Worm (Caenorhabditis elegans) whole organism, L4 larva: ENCODE results near the gene T27E4.1.
"Not testable (repeated sequence)": the region's sequence is repeated elsewhere in the genome, so short reads cannot be mapped to it uniquely, and the experiment has no call there.

Experiments
- F26F4.8 ChIP-seq: fragments of 200-800 bp; sonication (Bioruptor generic); conservative IDR thresholded peaks from 2 replicates; pipeline ENCODE4 v1.3.6; 2022; ENCODE audit warnings: missing genetic modification characterization, missing compliant biosample characterization
- F44E2.7 ChIP-seq: fragments of 200-800 bp; sonication (Bioruptor generic); IDR thresholded peaks from 2 replicates; pipeline ENCODE4 v2.1.2; 2022; ENCODE audit warnings: missing genetic modification characterization, missing compliant biosample characterization
- T26A8.4 ChIP-seq: fragments of 200-800 bp; sonication (Bioruptor generic); IDR thresholded peaks from 2 replicates; pipeline ENCODE4 v1.3.6; 2022; ENCODE audit warnings: missing genetic modification characterization, missing compliant biosample characterization
- Y48G9A.11 ChIP-seq: fragments of 200-800 bp; sonication (Bioruptor generic); IDR thresholded peaks from 2 replicates; pipeline ENCODE4 v1.3.6; 2022; ENCODE audit warnings: missing genetic modification reagents, missing genetic modification characterization, missing compliant biosample characterization
- aha-1 ChIP-seq: fragments of 150-350 bp; peaks from one replicate; lab custom pipeline; 2014; ENCODE audit warnings: missing biosample characterization, missing genetic modification characterization
- ceh-44 ChIP-seq: fragments of 200-800 bp; sonication (Bioruptor generic); IDR thresholded peaks from 2 replicates; pipeline ENCODE4 v1.3.6; 2022; ENCODE audit warnings: missing genetic modification reagents, missing genetic modification characterization, missing compliant biosample characterization
- ctbp-1 ChIP-seq: fragments of 200-800 bp; sonication (Bioruptor generic); IDR thresholded peaks from 2 replicates; pipeline ENCODE4 v1.3.6; 2022; ENCODE audit warnings: missing genetic modification reagents, missing genetic modification characterization, missing compliant biosample characterization
- daf-12 ChIP-seq: fragments of 150-350 bp; optimal IDR thresholded peaks from 2 replicates; lab custom pipeline; 2014; ENCODE audit warnings: missing biosample characterization, missing genetic modification reagents, missing genetic modification characterization
- daf-16 ChIP-seq, 3 experiments: sonication (generic microtip); optimal IDR thresholded peaks; 2 replicates each; lab custom pipeline; 2016 to 2017; ENCODE audit warnings: missing genetic modification characterization in 3 of 3, missing genetic modification reagents in 3 of 3, mild to moderate bottlenecking in 2 of 3, missing compliant biosample characterization in 2 of 3, missing biosample characterization in 1 of 3, moderate library complexity in 1 of 3
- daf-19 ChIP-seq: fragments of 200-800 bp; sonication (Bioruptor generic); conservative IDR thresholded peaks from 2 replicates; pipeline ENCODE4 v1.3.6; 2022; ENCODE audit warnings: missing genetic modification characterization, missing compliant biosample characterization
- dmd-6 ChIP-seq: fragments of 200-800 bp; sonication (Bioruptor generic); IDR thresholded peaks from 2 replicates; pipeline ENCODE4 v1.3.6; 2022; ENCODE audit warnings: missing genetic modification reagents, missing genetic modification characterization, missing compliant biosample characterization
- dve-1 ChIP-seq: sonication (generic microtip); optimal IDR thresholded peaks from 2 replicates; lab custom pipeline; 2017; ENCODE audit warnings: antibody characterized with exemption, mild to moderate bottlenecking, missing genetic modification characterization, missing compliant biosample characterization; ENCODE audit not compliant: insufficient read depth
- egl-43 ChIP-seq: fragments of 200-800 bp; sonication (Bioruptor generic); IDR thresholded peaks from 2 replicates; pipeline ENCODE4 v1.3.6; 2022; ENCODE audit warnings: missing genetic modification reagents, missing genetic modification characterization, missing compliant biosample characterization
- gei-8 ChIP-seq: fragments of 200-800 bp; sonication (Bioruptor generic); optimal IDR thresholded peaks from 2 replicates; lab custom pipeline; 2018; ENCODE audit warnings: mild to moderate bottlenecking, missing genetic modification characterization, missing compliant biosample characterization
- hif-1 ChIP-seq, 2 experiments: sonication (generic microtip); optimal IDR thresholded peaks; 2 replicates each; lab custom pipeline; 2016 to 2017; ENCODE audit warnings: missing compliant biosample characterization in 2 of 2, missing genetic modification characterization in 2 of 2, missing genetic modification reagents in 2 of 2, missing genotype in 2 of 2, mild to moderate bottlenecking in 1 of 2
- hlh-11 ChIP-seq: fragments of 200-800 bp; sonication (Bioruptor generic); optimal IDR thresholded peaks from 2 replicates; lab custom pipeline; 2018; ENCODE audit warnings: mild to moderate bottlenecking, missing genetic modification characterization, missing compliant biosample characterization
- hmg-1.1 ChIP-seq: fragments of 200-800 bp; sonication (Bioruptor generic); IDR thresholded peaks from 2 replicates; pipeline ENCODE4 v1.3.6; 2022; ENCODE audit warnings: missing genetic modification reagents, missing genetic modification characterization, missing compliant biosample characterization
- lim-7 ChIP-seq: fragments of 200-800 bp; sonication (Bioruptor generic); IDR thresholded peaks from 2 replicates; pipeline ENCODE4 v1.3.6; 2022; ENCODE audit warnings: missing genetic modification characterization, missing compliant biosample characterization
- lin-1 ChIP-seq: fragments of 200-800 bp; sonication (Bioruptor generic); IDR thresholded peaks from 2 replicates; pipeline ENCODE4 v1.3.6; 2022; ENCODE audit warnings: missing genetic modification reagents, missing genetic modification characterization, missing compliant biosample characterization
- lin-38 ChIP-seq: fragments of 200-800 bp; sonication (Bioruptor generic); IDR thresholded peaks from 2 replicates; pipeline ENCODE4 v1.3.6; 2022; ENCODE audit warnings: missing genetic modification reagents, missing genetic modification characterization, missing compliant biosample characterization
- lsy-2 ChIP-seq, 2 experiments: fragments of 150-350 bp in 1 of 2; sonication (generic microtip) in 1 of 2; optimal IDR thresholded peaks; 2 replicates each; lab custom pipeline; 2014 to 2017; ENCODE audit warnings: missing biosample characterization in 2 of 2, missing genetic modification characterization in 2 of 2
- mdl-1 ChIP-seq, 2 experiments: fragments of 150-350 bp in 1 of 2; sonication (generic microtip) in 1 of 2; optimal IDR thresholded peaks; 2 replicates each; lab custom pipeline; 2014 to 2017; ENCODE audit warnings: missing biosample characterization in 2 of 2, missing genetic modification characterization in 2 of 2
- mdt-29 ChIP-seq: fragments of 200-800 bp; sonication (Bioruptor generic); IDR thresholded peaks from 2 replicates; pipeline ENCODE4 v1.3.6; 2022; ENCODE audit warnings: missing genetic modification reagents, missing genetic modification characterization, missing compliant biosample characterization
- mes-2 ChIP-seq: sonication (generic microtip); optimal IDR thresholded peaks from 2 replicates; lab custom pipeline; 2016; ENCODE audit warnings: missing genotype, mild to moderate bottlenecking, missing genetic modification characterization, missing compliant biosample characterization; ENCODE audit not compliant: poor library complexity, severe bottlenecking
- mxl-3 ChIP-seq: fragments of 200-800 bp; sonication (Bioruptor generic); optimal IDR thresholded peaks from 2 replicates; lab custom pipeline; 2018; ENCODE audit warnings: mild to moderate bottlenecking, missing genetic modification characterization, missing compliant biosample characterization
- nhr-11 ChIP-seq: fragments of 150-350 bp; optimal IDR thresholded peaks from 2 replicates; lab custom pipeline; 2014; ENCODE audit warnings: missing biosample characterization, missing genetic modification characterization
- nhr-28 ChIP-seq: fragments of 150-350 bp; optimal IDR thresholded peaks from 2 replicates; lab custom pipeline; 2014; ENCODE audit warnings: missing biosample characterization, missing genetic modification characterization
- nhr-48 ChIP-seq: sonication (generic microtip); optimal IDR thresholded peaks from 2 replicates; lab custom pipeline; 2016; ENCODE audit warnings: mild to moderate bottlenecking, missing genetic modification characterization, missing compliant biosample characterization
- nhr-6 ChIP-seq: fragments of 150-350 bp; optimal IDR thresholded peaks from 2 replicates; lab custom pipeline; 2014; ENCODE audit warnings: missing biosample characterization, missing genetic modification characterization
- nhr-76 ChIP-seq: fragments of 150-350 bp; optimal IDR thresholded peaks from 2 replicates; lab custom pipeline; 2014; ENCODE audit warnings: missing biosample characterization, missing genetic modification characterization
- nhr-77 ChIP-seq: fragments of 150-350 bp; optimal IDR thresholded peaks from 2 replicates; lab custom pipeline; 2014; ENCODE audit warnings: missing biosample characterization, missing genetic modification characterization
- pha-4 ChIP-seq, 2 experiments: fragments of 150-350 bp in 1 of 2; fragments of 200-800 bp in 1 of 2; sonication (Bioruptor generic) in 1 of 2; IDR thresholded peaks in 1 of 2; optimal IDR thresholded peaks in 1 of 2; 2 replicates each; pipeline versions ENCODE4 v1.3.6 to Lab custom; 2014 to 2022; ENCODE audit warnings: missing genetic modification characterization in 2 of 2, missing genetic modification reagents in 2 of 2, missing biosample characterization in 1 of 2, missing compliant biosample characterization in 1 of 2
- saeg-2 ChIP-seq: fragments of 200-800 bp; sonication (Bioruptor generic); IDR thresholded peaks from 2 replicates; pipeline ENCODE4 v1.3.6; 2022; ENCODE audit warnings: missing genetic modification reagents, missing genetic modification characterization, missing compliant biosample characterization
- set-16 ChIP-seq: fragments of 200-800 bp; sonication (Bioruptor generic); IDR thresholded peaks from 2 replicates; pipeline ENCODE4 v1.3.6; 2022; ENCODE audit warnings: missing genetic modification reagents, missing genetic modification characterization, missing compliant biosample characterization
- snpc-1.2 ChIP-seq: fragments of 200-800 bp; sonication (Bioruptor generic); IDR thresholded peaks from 2 replicates; pipeline ENCODE4 v1.3.6; 2022; ENCODE audit warnings: missing genetic modification reagents, missing genetic modification characterization, missing compliant biosample characterization
- tra-1 ChIP-seq: fragments of 200-800 bp; sonication (Bioruptor generic); IDR thresholded peaks from 2 replicates; pipeline ENCODE4 v1.3.6; 2022; ENCODE audit warnings: missing genetic modification reagents, missing genetic modification characterization, missing compliant biosample characterization
- unc-62 ChIP-seq, 3 experiments: fragments of 150-350 bp in 1 of 3; sonication (generic microtip); optimal IDR thresholded peaks in 2 of 3; peaks in 1 of 3; 1 replicate in 1 of 3; 2 replicates in 2 of 3; lab custom pipeline; 2014 to 2017; ENCODE audit warnings: missing biosample characterization in 3 of 3, missing genetic modification characterization in 3 of 3, missing genetic modification reagents in 3 of 3, missing genotype in 1 of 3
- zag-1 ChIP-seq: fragments of 150-350 bp; optimal IDR thresholded peaks from 2 replicates; lab custom pipeline; 2014; ENCODE audit warnings: missing biosample characterization, missing genetic modification characterization
- zfp-3 ChIP-seq: fragments of 200-800 bp; sonication (Bioruptor generic); conservative IDR thresholded peaks from 2 replicates; pipeline ENCODE4 v1.3.6; 2022; ENCODE audit warnings: missing genetic modification reagents, missing genetic modification characterization, missing compliant biosample characterization

Gene T27E4.1

DNA sequence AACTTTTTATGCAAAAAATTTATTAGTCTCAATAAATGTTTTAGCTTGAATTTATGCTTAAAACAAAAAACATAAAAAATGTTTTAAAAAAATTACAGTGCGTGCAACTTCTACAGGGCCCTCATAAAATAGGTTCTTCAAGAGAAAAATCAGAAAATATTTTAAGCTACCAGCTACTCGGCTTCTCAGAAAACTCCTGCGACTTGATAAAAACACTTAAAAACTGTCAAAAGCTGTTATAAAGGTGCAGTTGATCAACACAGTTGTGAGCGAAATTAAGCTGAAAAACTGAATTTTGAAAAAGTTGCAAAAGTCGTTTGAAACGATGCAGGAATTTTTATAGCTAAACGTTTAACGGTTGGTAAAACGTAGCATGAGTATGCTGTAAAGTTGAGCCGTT, 3.4 kb upstream of the T27E4.1 start (continued):
- TF ChIP-seq pha-4 (GFP tag; IDR thresholded peaks at IDR 0.05; lab: Robert Waterston, UW) (peak; percentile 71), pha-4 (tag; optimal IDR thresholded peaks at IDR 0.05; lab: Kevin White, UChicago) (no peak), egl-43 (GFP tag; lab: Robert Waterston, UW) (peak; percentile 56; the same call in 1 of the 2 replicates), daf-19 (GFP tag; lab: Robert Waterston, UW) (peak; percentile 85; the same call in 1 of the 2 replicates), dve-1 (no peak), hmg-1.1 (peak; percentile 67; the same call in 1 of the 2 replicates), mdt-29 (peak; percentile 78; the same call in 1 of the 2 replicates), hlh-11 (tag; lab: Kevin White, UChicago) (peak; percentile 12), zag-1 (tag; lab: Kevin White, UChicago) (no peak)

DNA sequence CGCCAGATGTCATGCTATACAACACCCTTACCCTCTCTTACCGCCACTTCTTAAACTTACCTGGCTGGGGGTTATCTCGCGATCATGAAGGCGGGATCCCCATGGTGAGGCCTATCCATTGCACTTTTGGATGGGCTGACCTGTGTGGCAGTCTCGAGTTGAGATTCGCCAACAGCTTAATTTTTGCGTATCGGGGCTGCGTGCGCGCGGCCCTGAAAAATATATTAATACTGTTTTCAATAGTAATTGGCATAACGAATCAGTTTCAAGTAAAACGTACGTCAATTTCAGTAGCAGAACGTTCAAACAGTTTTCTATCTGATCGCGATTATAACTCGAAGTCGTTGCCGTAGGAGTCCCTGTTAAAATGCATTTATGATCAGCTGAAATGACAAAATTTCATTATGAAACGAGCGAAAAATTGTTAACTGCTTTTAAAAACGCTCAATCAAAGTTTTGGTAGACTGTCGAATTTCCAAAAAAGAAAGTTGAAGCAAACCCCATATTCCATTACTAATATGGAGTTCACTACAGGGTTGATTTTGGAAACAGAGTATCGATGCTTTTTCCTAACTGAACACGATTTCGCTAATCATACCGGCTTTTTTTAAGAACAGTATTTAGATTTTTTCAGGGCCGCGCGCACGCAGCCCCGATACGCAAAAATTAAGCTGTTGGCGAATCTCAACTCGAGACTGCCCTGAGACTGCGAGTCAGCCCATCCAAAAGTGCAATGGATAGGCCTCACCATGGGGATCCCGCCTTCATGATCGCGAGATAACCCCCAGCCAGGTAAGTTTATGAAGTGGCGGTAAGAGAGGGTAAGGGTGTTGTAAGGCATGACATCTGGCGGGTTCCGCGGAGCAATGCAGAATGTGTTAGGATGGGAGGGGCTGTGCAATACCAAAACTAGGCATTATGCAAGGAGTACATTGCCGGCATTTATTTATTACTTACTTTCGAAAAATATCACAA, 1.0 kb upstream of the T27E4.1 start:
- TF ChIP-seq lim-7 (GFP tag; lab: Robert Waterston, UW) = peak; percentile 33; the same call in 1 of the 2 replicates
- peak; percentile 11; the same call in 1 of the 2 replicates for TF ChIP-seq mdt-29
- TF ChIP-seq tra-1 (GFP tag; lab: Robert Waterston, UW) = 0 out of 2 replicates have a peak, but pooled peaks have one; percentile 11
- 0 out of 2 replicates have a peak, but pooled peaks have one; percentile 51 for TF ChIP-seq daf-19 (GFP tag; lab: Robert Waterston, UW)
- 0 out of 2 replicates have a peak, but pooled peaks have one; percentile 16 for TF ChIP-seq lin-38
- peak in 1 of 2 experiments; percentile 49 for TF ChIP-seq unc-62 (GFP tag; optimal IDR thresholded peaks at IDR 0.05 in 1 of 2; lab: Kevin White, UChicago)
- TF ChIP-seq unc-62 (tag; optimal IDR thresholded peaks at IDR 0.05; lab: Kevin White, UChicago) = not testable (repeated sequence)
- 0 out of 2 replicates have a peak, but pooled peaks have one; percentile 4 for TF ChIP-seq ceh-44
- peak; percentile 66 for TF ChIP-seq snpc-1.2 (GFP tag; lab: Robert Waterston, UW)
- TF ChIP-seq zfp-3 = peak; percentile 82
- TF ChIP-seq ctbp-1 (GFP tag; lab: Robert Waterston, UW) = peak; percentile 31; the same call in 1 of the 2 replicates
- TF ChIP-seq egl-43 (GFP tag; lab: Robert Waterston, UW) = peak; percentile 64; the same call in 1 of the 2 replicates
- TF ChIP-seq set-16 = peak; percentile 30
- peak; percentile 15 for TF ChIP-seq mes-2 (tag; lab: Kevin White, UChicago)
- TF ChIP-seq, all 104 proteins: peak for 13; not testable (repeated sequence) for 91

DNA sequence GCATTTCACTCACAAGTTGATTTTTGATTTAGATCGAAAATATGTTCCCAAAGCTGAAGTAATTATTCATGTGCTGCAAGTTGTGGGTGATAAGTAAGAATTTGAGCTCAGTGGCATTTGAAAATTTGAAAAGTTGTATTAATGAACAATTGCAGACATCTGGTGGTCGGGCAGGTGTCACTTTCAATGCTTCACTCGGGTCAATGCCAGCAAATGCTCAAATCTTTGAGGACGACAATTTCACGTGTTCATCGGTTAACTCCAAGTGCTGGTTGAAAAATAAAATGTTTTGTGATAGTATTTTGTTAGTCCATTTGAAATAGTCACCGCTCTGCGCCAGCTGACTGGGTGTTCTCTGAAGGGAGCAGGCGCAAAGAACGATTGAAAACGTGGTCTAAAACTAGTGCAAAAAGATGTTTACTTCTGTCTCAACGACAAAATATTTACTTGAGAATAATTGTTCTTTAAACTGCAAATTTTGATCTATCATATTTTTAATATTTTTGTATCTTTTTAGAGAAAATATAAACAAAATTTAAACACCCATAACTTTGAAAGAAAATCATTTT, 2.0 kb downstream of the T27E4.1 start:
- TF ChIP-seq nhr-28 (tag; lab: Kevin White, UChicago) (peak; percentile 80), unc-62 (GFP tag; optimal IDR thresholded peaks at IDR 0.05 in 1 of 2; lab: Kevin White, UChicago) (peak in 1 of 2 experiments; percentile 64), unc-62 (tag; optimal IDR thresholded peaks at IDR 0.05; lab: Kevin White, UChicago) (no peak), daf-12 (tag; lab: Kevin White, UChicago) (no peak), nhr-6 (tag; lab: Kevin White, UChicago) (no peak), nhr-77 (tag; lab: Kevin White, UChicago) (peak; percentile 24), hif-1 (tag; optimal IDR thresholded peaks at IDR 0.05; lab: Kevin White, UChicago) (peak in 1 of 2 experiments; percentile 39), mdl-1 (tag; optimal IDR thresholded peaks at IDR 0.05; lab: Kevin White, UChicago) (peak in 1 of 2 experiments; percentile 83), gei-8 (GFP tag; lab: Kevin White, UChicago) (no peak), lsy-2 (tag; optimal IDR thresholded peaks at IDR 0.05; lab: Kevin White, UChicago) (peak; percentile 7 to 68), lin-1 (GFP tag; lab: Robert Waterston, UW) (peak; percentile 52; the same call in 1 of the 2 replicates), dmd-6 (GFP tag; lab: Robert Waterston, UW) (peak; percentile 79), mxl-3 (GFP tag; lab: Kevin White, UChicago) (peak; percentile 11), T26A8.4 (0 out of 2 replicates have a peak, but pooled peaks have one; percentile 27), F26F4.8 (no peak), nhr-48 (tag; lab: Kevin White, UChicago) (peak; percentile 58), pha-4 (GFP tag; IDR thresholded peaks at IDR 0.05; lab: Robert Waterston, UW) (no peak), pha-4 (tag; optimal IDR thresholded peaks at IDR 0.05; lab: Kevin White, UChicago) (peak; percentile 52), F44E2.7 (GFP tag; lab: Robert Waterston, UW) (no peak), nhr-11 (tag; lab: Kevin White, UChicago) (peak; percentile 68), daf-16 (GFP tag; optimal IDR thresholded peaks at IDR 0.05; lab: Kevin White, UChicago) (peak in 1 of 2 experiments; percentile 95), daf-16 (tag; optimal IDR thresholded peaks at IDR 0.05; lab: Kevin White, UChicago) (peak; percentile 99), dve-1 (peak; percentile 86), Y48G9A.11 (GFP tag; lab: Robert Waterston, UW) (no peak), saeg-2 (GFP tag; lab: Robert Waterston, UW) (no peak), aha-1 (tag; lab: Kevin White, UChicago) (peak; percentile 19), hlh-11 (tag; lab: Kevin White, UChicago) (peak; percentile 91), mdt-29 (0 out of 2 replicates have a peak, but pooled peaks have one; percentile 53), nhr-76 (tag; lab: Kevin White, UChicago) (no peak)
